Worm (Caenorhabditis elegans): ENCODE measurements around the gene plrg-1.

- TF ChIP-seq W03F9.2 (tag; optimal IDR thresholded peaks at IDR 0.05) (no peak), him-1 (tag; optimal IDR thresholded peaks at IDR 0.05) (no peak), dao-5 (tag; optimal IDR thresholded peaks at IDR 0.05) (no peak)
Observed at ce11 chrV:10790921-10791320, 16.8 kb downstream of the plrg-1 start, which contains the start of gene D1054.9.

All from whole organism, L4/young adult.